Worm (Caenorhabditis elegans) whole organism, L2 larva: ENCODE results near the gene Y105C5B.9.

ENCODE experiments used
- R02D3.7 ChIP-seq: fragments of 150-350 bp; optimal IDR thresholded peaks from 2 replicates; lab custom pipeline; 2014; ENCODE audit warnings: missing biosample characterization, missing genetic modification characterization
- ceh-82 ChIP-seq: fragments of 150-350 bp; optimal IDR thresholded peaks from 2 replicates; lab custom pipeline; 2014; ENCODE audit warnings: missing biosample characterization, missing genetic modification characterization
- elt-1 ChIP-seq: fragments of 150-350 bp; optimal IDR thresholded peaks from 2 replicates; lab custom pipeline; 2014; ENCODE audit warnings: missing biosample characterization, missing genetic modification characterization
- elt-3 ChIP-seq: sonication (generic microtip); optimal IDR thresholded peaks from 2 replicates; lab custom pipeline; 2017; ENCODE audit warnings: missing biosample characterization, missing genetic modification characterization
- nhr-12 ChIP-seq: fragments of 150-350 bp; optimal IDR thresholded peaks from 2 replicates; lab custom pipeline; 2014; ENCODE audit warnings: missing biosample characterization, missing genetic modification characterization
- nhr-129 ChIP-seq: fragments of 150-350 bp; optimal IDR thresholded peaks from 2 replicates; lab custom pipeline; 2014; ENCODE audit warnings: missing biosample characterization, missing genetic modification characterization
- skn-1 ChIP-seq: sonication (generic microtip); optimal IDR thresholded peaks from 2 replicates; lab custom pipeline; 2017; ENCODE audit warnings: missing biosample characterization, missing genetic modification characterization
- sma-9 ChIP-seq, 2 experiments: fragments of 150-350 bp in 1 of 2; sonication (generic microtip) in 1 of 2; optimal IDR thresholded peaks; 2 replicates each; lab custom pipeline; 2014 to 2016; ENCODE audit warnings: missing genetic modification characterization in 2 of 2, mild to moderate bottlenecking in 1 of 2, missing biosample characterization in 1 of 2, missing compliant biosample characterization in 1 of 2, missing genetic modification reagents in 1 of 2, moderate library complexity in 1 of 2
- unc-39 ChIP-seq: fragments of 150-350 bp; optimal IDR thresholded peaks from 2 replicates; lab custom pipeline; 2014; ENCODE audit warnings: missing biosample characterization, missing genetic modification characterization
- unc-62 ChIP-seq: fragments of 150-350 bp; optimal IDR thresholded peaks from 2 replicates; lab custom pipeline; 2014; ENCODE audit warnings: missing biosample characterization, missing genetic modification reagents, missing genetic modification characterization

DNA sequence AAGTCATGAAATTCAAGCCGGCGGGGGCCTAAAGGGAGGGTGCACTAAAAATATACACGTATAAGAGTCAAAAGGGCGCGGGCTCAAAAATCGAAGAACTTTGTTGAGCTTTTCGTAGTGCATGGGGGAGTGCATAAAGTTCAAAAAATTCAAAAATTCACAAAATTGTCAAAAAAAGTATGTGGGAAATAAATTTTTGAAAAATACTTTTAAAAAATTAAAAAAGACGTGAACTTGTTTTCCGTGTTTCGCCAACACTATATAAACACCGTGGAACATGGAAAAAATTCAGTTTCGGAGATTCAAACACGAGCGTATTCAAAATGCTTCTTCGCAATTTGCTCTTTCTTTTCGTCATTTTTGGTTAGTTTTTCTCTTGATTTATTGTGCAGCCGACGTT lies 32.4 kb downstream of the Y105C5B.9 start, which contains the start of gene Y105C5B.17:
- TF ChIP-seq unc-39 (tag; lab: Kevin White, UChicago) = no peak
- no peak for TF ChIP-seq skn-1 (tag; lab: Kevin White, UChicago)
- no peak for TF ChIP-seq elt-3
- no peak for TF ChIP-seq R02D3.7 (tag; lab: Kevin White, UChicago)
- no peak for TF ChIP-seq nhr-129 (tag; lab: Kevin White, UChicago)
- TF ChIP-seq unc-62 (GFP tag; lab: Kevin White, UChicago) = no peak
- no peak for TF ChIP-seq nhr-12 (tag; lab: Kevin White, UChicago)
- no peak for TF ChIP-seq elt-1 (tag; lab: Kevin White, UChicago)
- no peak for TF ChIP-seq sma-9 (GFP tag; optimal IDR thresholded peaks at IDR 0.05; lab: Kevin White, UChicago)
- no peak for TF ChIP-seq sma-9 (tag; optimal IDR thresholded peaks at IDR 0.05; lab: Kevin White, UChicago)
- TF ChIP-seq ceh-82 = no peak
